Fruit fly (Drosophila melanogaster): ENCODE results near the gene Brd8.

Gene Brd8

DNA sequence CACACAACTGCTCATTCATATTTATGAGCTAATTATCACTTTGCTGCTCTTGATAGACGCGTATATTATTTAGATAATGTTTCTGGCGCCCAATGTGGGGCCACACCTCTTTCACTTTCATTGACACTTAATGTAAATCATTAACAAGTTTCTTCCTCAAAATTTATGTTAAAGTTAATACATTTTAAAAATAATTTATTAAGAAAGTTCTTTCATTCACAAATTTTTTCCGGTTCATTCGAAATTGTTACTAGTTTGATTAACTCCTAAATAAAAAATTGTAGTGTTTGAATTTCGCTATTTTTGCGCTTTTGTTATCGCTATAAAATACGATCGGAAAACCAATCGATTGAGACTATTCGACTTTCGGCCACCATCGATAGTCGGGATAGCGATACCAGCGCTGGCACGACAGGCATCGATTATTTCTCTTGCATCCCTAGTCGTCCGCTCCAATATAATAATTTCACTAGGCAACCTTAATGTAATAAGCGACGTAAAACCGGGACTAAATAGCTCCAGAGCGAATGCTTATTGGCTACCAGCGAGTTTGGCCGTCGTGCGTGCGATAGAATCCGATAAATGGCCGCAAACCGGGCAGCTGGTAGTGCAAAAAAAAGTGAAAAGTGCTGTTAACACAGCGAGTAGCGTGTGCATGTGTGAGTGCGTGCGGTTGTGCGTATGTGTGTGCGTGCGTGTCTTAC is 5.6 kb downstream of the Brd8 start, which contains the start of gene Usp1 (continued):
- TF ChIP-seq BEAF-32 (GFP tag; optimal IDR thresholded peaks at IDR 0.05) (peak; percentile 94), GATAe (GFP tag; conservative IDR thresholded peaks at IDR 0.05) (no peak), Sin3A (optimal IDR thresholded peaks at IDR 0.05) (peak; percentile 72), CG9727 (GFP tag; optimal IDR thresholded peaks at IDR 0.05) (no peak), org-1 (GFP tag; optimal IDR thresholded peaks at IDR 0.05) (no peak), stwl (tag; optimal IDR thresholded peaks at IDR 0.05) (peak; percentile 81), CG10979 (tag; optimal IDR thresholded peaks at IDR 0.05) (peak; percentile 16), trem (tag; optimal IDR thresholded peaks at IDR 0.05) (peak; percentile 54), sim (GFP tag; IDR thresholded peaks at IDR 0.05) (no peak), nerfin-1 (tag; optimal IDR thresholded peaks at IDR 0.05) (peak; percentile 32), Dek (tag; optimal IDR thresholded peaks at IDR 0.05) (peak; percentile 14), Abd-B (GFP tag; optimal IDR thresholded peaks at IDR 0.05) (no peak), Nf-YA (GFP tag; IDR thresholded peaks at IDR 0.05) (no peak), CG2129 (GFP tag; IDR thresholded peaks at IDR 0.05; ENCODE audit: partially characterized antibody) (peak; percentile 78), Dfd (GFP tag; optimal IDR thresholded peaks at IDR 0.05) (no peak), CG11696 (GFP tag; IDR thresholded peaks at IDR 0.05) (no peak), dm (GFP tag; optimal IDR thresholded peaks at IDR 0.05) (no peak), MTF-1 (GFP tag; optimal IDR thresholded peaks at IDR 0.05; ENCODE audit: borderline replicate concordance) (no peak), zfh1 (GFP tag; IDR thresholded peaks at IDR 0.05) (no peak), CG17829 (tag; optimal IDR thresholded peaks at IDR 0.05) (peak; percentile 52), CG15479 (GFP tag; optimal IDR thresholded peaks at IDR 0.05) (no peak), sens (GFP tag) (peak; percentile 77), HLH4C (GFP tag; IDR thresholded peaks at IDR 0.05; ENCODE audit: partially characterized antibody) (peak; percentile 99), Xrp1 (GFP tag; IDR thresholded peaks at IDR 0.05) (0 out of 2 replicates have a peak, but pooled peaks have one; percentile 8), CG3163 (GFP tag; optimal IDR thresholded peaks at IDR 0.05) (peak; percentile 5), CG10565 (GFP tag; optimal IDR thresholded peaks at IDR 0.05) (no peak), Mes4 (GFP tag; optimal IDR thresholded peaks at IDR 0.05) (no peak), stc (GFP tag; IDR thresholded peaks at IDR 0.05) (no peak), zen2 (GFP tag; IDR thresholded peaks at IDR 0.05; ENCODE audit: partially characterized antibody) (peak; percentile 94), Side (GFP tag; optimal IDR thresholded peaks at IDR 0.05) (peak; percentile 28), gro (GFP tag; optimal IDR thresholded peaks at IDR 0.05) (peak; percentile 65), gsb (GFP tag; IDR thresholded peaks at IDR 0.05) (no peak), CG17612 (GFP tag; IDR thresholded peaks at IDR 0.05) (no peak), B-H2 (GFP tag; optimal IDR thresholded peaks at IDR 0.05) (no peak), H2.0 (GFP tag; IDR thresholded peaks at IDR 0.05) (no peak), D (optimal IDR thresholded peaks at IDR 0.05) (peak; percentile 73), D (GFP tag; optimal IDR thresholded peaks at IDR 0.05) (no peak), CG33213 (GFP tag; optimal IDR thresholded peaks at IDR 0.05) (peak; percentile 37), Dll (GFP tag; IDR thresholded peaks at IDR 0.05; ENCODE audit: partially characterized antibody) (peak; percentile 91), CG6813 (GFP tag; optimal IDR thresholded peaks at IDR 0.05) (no peak), CG17186 (GFP tag; optimal IDR thresholded peaks at IDR 0.05) (peak; percentile 75), Mrtf (GFP tag; IDR thresholded peaks at IDR 0.05) (no peak), CG10431 (GFP tag; optimal IDR thresholded peaks at IDR 0.05) (no peak), HmgZ (tag; optimal IDR thresholded peaks at IDR 0.05) (peak; percentile 37), CG31365 (tag; optimal IDR thresholded peaks at IDR 0.05) (no peak), CG18262 (tag; optimal IDR thresholded peaks at IDR 0.05) (no peak), MESR4 (GFP tag; optimal IDR thresholded peaks at IDR 0.05) (peak; percentile 93), ac (GFP tag; optimal IDR thresholded peaks at IDR 0.05) (no peak), ro (GFP tag; IDR thresholded peaks at IDR 0.05) (no peak), CG7963 (GFP tag; IDR thresholded peaks at IDR 0.05; ENCODE audit: partially characterized antibody) (peak; percentile 97)
